Worm (Caenorhabditis elegans): ENCODE data around the gene zip-6.

- TF ChIP-seq ceh-82 (tag; optimal IDR thresholded peaks at IDR 0.05): no peak
- TF ChIP-seq aly-2 (tag; optimal IDR thresholded peaks at IDR 0.05): no peak
- TF ChIP-seq nhr-11 (tag; optimal IDR thresholded peaks at IDR 0.05): no peak
- no peak for TF ChIP-seq zag-1 (tag; optimal IDR thresholded peaks at IDR 0.05)
Observed at ce11 chrIV:11261535-11261934, 43.6 kb upstream of the zip-6 start, which contains the start of gene F54D1.1.

Data from whole organism, L3 larva.